Worm (Caenorhabditis elegans) whole organism, young adult: ENCODE data around the gene fbxc-21.

Experiments
- F55B11.4 ChIP-seq: sonication (generic microtip); optimal IDR thresholded peaks from 2 replicates; lab custom pipeline; 2016; ENCODE audit warnings: missing compliant biosample characterization, missing genetic modification characterization, borderline replicate concordance; ENCODE audit not compliant: insufficient read depth
- cebp-2 ChIP-seq: fragments of 200-800 bp; sonication (Bioruptor generic); IDR thresholded peaks from 2 replicates; pipeline ENCODE4 v1.3.6; 2022; ENCODE audit warnings: missing genetic modification characterization, missing compliant biosample characterization
- ztf-18 ChIP-seq: sonication (generic microtip); optimal IDR thresholded peaks from 2 replicates; lab custom pipeline; 2016; ENCODE audit warnings: missing genotype, mild to moderate bottlenecking, missing genetic modification characterization, missing compliant biosample characterization

DNA sequence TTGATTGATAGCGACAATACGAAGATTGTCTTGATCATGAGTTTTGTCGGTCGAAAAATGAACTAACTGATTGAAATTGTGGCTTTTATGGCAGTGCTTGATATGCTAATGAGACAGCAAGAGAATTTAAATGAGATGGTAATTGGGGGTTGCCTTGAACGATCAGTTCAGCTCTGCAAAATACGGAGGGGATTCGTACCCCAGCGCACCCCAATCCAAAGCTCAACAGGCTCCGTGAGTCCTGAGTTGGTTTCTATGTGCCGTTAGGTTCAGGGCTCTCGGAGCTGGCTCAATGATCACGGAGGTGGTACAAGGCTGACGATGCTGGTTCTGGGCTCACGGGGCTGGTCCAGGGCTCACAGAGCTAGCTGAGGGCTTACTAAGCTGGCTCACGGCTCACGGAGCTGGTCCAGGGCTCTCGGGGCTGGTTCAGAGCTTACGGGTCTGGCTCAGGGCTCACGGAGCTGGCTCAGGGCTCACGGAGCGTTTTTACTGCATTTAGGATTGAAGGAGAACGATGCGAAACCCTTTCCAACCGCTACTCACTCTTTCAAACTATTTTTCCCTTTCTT is 47.9 kb downstream of the fbxc-21 start, which contains the start of gene ZC204.6:
- TF ChIP-seq cebp-2 (GFP tag; lab: Robert Waterston, UW) (no peak), F55B11.4 (tag; lab: Kevin White, UChicago) (no peak), ztf-18 (tag; lab: Kevin White, UChicago) (no peak)
